6 fruit fly cellular contexts compared by ENCODE assay signal in the genomic region with DNA sequence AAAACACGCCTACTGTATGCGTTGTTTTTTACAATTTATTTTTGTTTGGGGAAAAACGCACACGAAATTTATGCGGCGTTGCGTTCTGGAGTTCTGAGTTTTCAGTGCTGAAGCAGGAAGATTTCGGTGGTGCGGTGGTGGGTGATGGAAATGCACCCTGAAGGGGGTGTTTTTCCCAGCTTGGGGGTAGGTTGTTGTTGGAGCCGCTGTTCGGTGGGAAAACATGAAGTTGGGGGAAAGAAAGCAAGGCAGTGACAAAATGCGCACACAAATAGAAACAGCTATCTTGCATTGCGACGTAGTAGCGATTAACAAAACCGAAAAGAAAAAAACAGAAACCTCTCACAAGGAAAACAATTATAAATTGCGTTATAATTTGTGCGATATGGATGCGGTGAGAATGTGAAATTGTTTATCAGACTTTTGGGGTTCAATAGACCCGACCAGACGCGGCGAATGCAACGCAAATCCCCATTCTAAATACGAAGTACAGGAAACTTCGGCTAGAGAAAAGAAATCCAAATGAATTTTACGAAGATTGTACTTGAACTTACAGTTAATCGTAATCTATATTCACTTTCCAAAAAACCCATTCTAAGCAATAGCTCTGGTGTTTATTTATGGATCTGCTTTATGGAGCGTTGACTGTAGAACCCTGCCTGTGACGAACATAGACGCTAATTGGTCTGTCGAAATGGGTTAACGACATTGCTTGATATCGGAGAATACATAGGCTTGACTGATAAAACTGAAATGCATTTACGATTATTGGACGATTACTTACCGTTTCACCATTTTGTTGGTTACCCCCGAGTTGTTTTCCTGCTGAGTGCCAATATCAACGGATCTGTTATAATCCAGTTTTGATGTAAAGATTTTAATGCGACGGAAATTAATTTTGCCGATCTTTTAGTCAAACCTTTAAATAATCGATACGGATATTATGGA.
A peak's percentile ranks its signal among the peaks of the same experiment; 100 is the strongest.
TF ChIP-seq lines count a peak whose summit lies in the region.

No protein-coding gene starts in this region.

- TF ChIP-seq CTCF in whole organism, embryonic (GFP tag; optimal IDR thresholded peaks at IDR 0.05; lab: Kevin White, UChicago), result no peak

TF ChIP-seq in whole organism, 6 proteins besides CTCF, POLR2A, EP300 and RAD21:
- TF ChIP-seq psq (optimal IDR thresholded peaks at IDR 0.05; lab: Kevin White, UChicago) (no peak), pan (optimal IDR thresholded peaks at IDR 0.05; lab: Kevin White, UChicago) (no peak), Dll (optimal IDR thresholded peaks at IDR 0.05; lab: Kevin White, UChicago) (no peak), usp (GFP tag; optimal IDR thresholded peaks at IDR 0.05; lab: Kevin White, UChicago) (no peak), EcR (GFP tag; optimal IDR thresholded peaks at IDR 0.05; lab: Kevin White, UChicago) (peak; percentile 1 to 53)

TF ChIP-seq in whole organism, adult, 20 proteins besides CTCF, POLR2A, EP300 and RAD21:
- TF ChIP-seq CG14711 (tag; optimal IDR thresholded peaks at IDR 0.05; lab: Kevin White, UChicago) (peak; percentile 45), CG7045 (GFP tag; optimal IDR thresholded peaks at IDR 0.05; lab: Kevin White, UChicago) (peak; percentile 22), Clk (GFP tag; optimal IDR thresholded peaks at IDR 0.05; lab: Kevin White, UChicago) (no peak), kay (GFP tag; lab: Kevin White, UChicago; ENCODE audit: borderline replicate concordance) (peak; percentile 10), Mnt (GFP tag; optimal IDR thresholded peaks at IDR 0.05; lab: Kevin White, UChicago) (peak; percentile 0), CG1620 (GFP tag; optimal IDR thresholded peaks at IDR 0.05; lab: Kevin White, UChicago) (no peak), bab1 (GFP tag; optimal IDR thresholded peaks at IDR 0.05; lab: Kevin White, UChicago) (peak; percentile 64), cic (GFP tag; optimal IDR thresholded peaks at IDR 0.05; lab: Kevin White, UChicago) (no peak), CG7101 (tag; optimal IDR thresholded peaks at IDR 0.05; lab: Kevin White, UChicago) (peak; percentile 57), pad (GFP tag; optimal IDR thresholded peaks at IDR 0.05; lab: Kevin White, UChicago) (peak; percentile 20), CG33017 (tag; optimal IDR thresholded peaks at IDR 0.05; lab: Kevin White, UChicago) (peak; percentile 47)

TF ChIP-seq in whole organism, embryonic, 481 proteins besides CTCF, POLR2A, EP300 and RAD21 (continues in another document):
- TF ChIP-seq dm (GFP tag; optimal IDR thresholded peaks at IDR 0.05; lab: Kevin White, UChicago) (no peak), D19B (GFP tag; optimal IDR thresholded peaks at IDR 0.05; lab: Kevin White, UChicago) (no peak), zf30C (GFP tag; optimal IDR thresholded peaks at IDR 0.05; lab: Kevin White, UChicago) (peak; percentile 43), z (GFP tag; IDR thresholded peaks at IDR 0.05; lab: Robert Waterston, UW) (no peak), cg (GFP tag; optimal IDR thresholded peaks at IDR 0.05; lab: Kevin White, UChicago) (no peak), CG10321 (GFP tag; IDR thresholded peaks at IDR 0.05; lab: Robert Waterston, UW) (no peak), CG16863 (GFP tag; optimal IDR thresholded peaks at IDR 0.05; lab: Kevin White, UChicago) (no peak), tin (GFP tag; optimal IDR thresholded peaks at IDR 0.05; lab: Kevin White, UChicago) (no peak), pho (GFP tag; optimal IDR thresholded peaks at IDR 0.05; lab: Kevin White, UChicago) (no peak), Hmx (GFP tag; optimal IDR thresholded peaks at IDR 0.05; lab: Kevin White, UChicago) (no peak), unpg (GFP tag; optimal IDR thresholded peaks at IDR 0.05; lab: Kevin White, UChicago) (peak; percentile 32), CG33557 (GFP tag; optimal IDR thresholded peaks at IDR 0.05; lab: Kevin White, UChicago) (no peak), CG34422 (GFP tag; IDR thresholded peaks at IDR 0.05; lab: Robert Waterston, UW) (0 out of 3 replicates have a peak, but pooled peaks have one; percentile 24), GATAe (GFP tag; conservative IDR thresholded peaks at IDR 0.05; lab: Robert Waterston, UW) (no peak), jing (GFP tag; optimal IDR thresholded peaks at IDR 0.05; lab: Kevin White, UChicago) (peak; percentile 17), vnd (GFP tag; IDR thresholded peaks at IDR 0.05; lab: Robert Waterston, UW; ENCODE audit: partially characterized antibody) (no peak)

TF ChIP-seq in whole organism, prepupa, 60 proteins besides CTCF, POLR2A, EP300 and RAD21 (continues in another document):
- TF ChIP-seq Blimp-1 (GFP tag; optimal IDR thresholded peaks at IDR 0.05; lab: Kevin White, UChicago), result peak; percentile 30
- peak; percentile 52 for TF ChIP-seq Hr4 (GFP tag; optimal IDR thresholded peaks at IDR 0.05; lab: Kevin White, UChicago)
- TF ChIP-seq esn (GFP tag; optimal IDR thresholded peaks at IDR 0.05; lab: Kevin White, UChicago), result peak; percentile 75
- TF ChIP-seq CG4318 (GFP tag; optimal IDR thresholded peaks at IDR 0.05; lab: Kevin White, UChicago), result no peak
- peak; percentile 27; the same call in 2 of the 3 replicates for TF ChIP-seq CG8119 (GFP tag; IDR thresholded peaks at IDR 0.05; lab: Robert Waterston, UW)
- peak; percentile 80 for TF ChIP-seq cyc (GFP tag; optimal IDR thresholded peaks at IDR 0.05; lab: Kevin White, UChicago)
- no peak for TF ChIP-seq achi (GFP tag; optimal IDR thresholded peaks at IDR 0.05; lab: Kevin White, UChicago)
- peak; percentile 22 for TF ChIP-seq CG7368 (GFP tag; optimal IDR thresholded peaks at IDR 0.05; lab: Kevin White, UChicago)
- TF ChIP-seq CG3032 (tag; optimal IDR thresholded peaks at IDR 0.05; lab: Kevin White, UChicago), result no peak
- no peak for TF ChIP-seq CG11902 (GFP tag; optimal IDR thresholded peaks at IDR 0.05; lab: Kevin White, UChicago)
- TF ChIP-seq Hr38 (GFP tag; optimal IDR thresholded peaks at IDR 0.05; lab: Kevin White, UChicago), result no peak
- peak; percentile 17 for TF ChIP-seq acj6 (GFP tag; optimal IDR thresholded peaks at IDR 0.05; lab: Kevin White, UChicago)
- peak; percentile 92 for TF ChIP-seq vri (GFP tag; optimal IDR thresholded peaks at IDR 0.05; lab: Kevin White, UChicago)
- TF ChIP-seq Sox102F (GFP tag; optimal IDR thresholded peaks at IDR 0.05; lab: Kevin White, UChicago), result peak; percentile 73
- TF ChIP-seq CG11294 (GFP tag; IDR thresholded peaks at IDR 0.05; lab: Robert Waterston, UW), result no peak
- TF ChIP-seq ss (GFP tag; optimal IDR thresholded peaks at IDR 0.05; lab: Kevin White, UChicago), result no peak
- TF ChIP-seq dac (GFP tag; optimal IDR thresholded peaks at IDR 0.05; lab: Kevin White, UChicago), result no peak

TF ChIP-seq in whole organism, pupa, 21 proteins besides CTCF, POLR2A, EP300 and RAD21 (continues in another document):
- TF ChIP-seq CG10348 (GFP tag; IDR thresholded peaks at IDR 0.05; lab: Robert Waterston, UW), result no peak
- TF ChIP-seq Pif1A (GFP tag; optimal IDR thresholded peaks at IDR 0.05; lab: Kevin White, UChicago), result no peak
- no peak for TF ChIP-seq gl (tag; optimal IDR thresholded peaks at IDR 0.05; lab: Kevin White, UChicago)
- no peak for TF ChIP-seq CG14655 (GFP tag; optimal IDR thresholded peaks at IDR 0.05; lab: Kevin White, UChicago)
- peak; percentile 2 for TF ChIP-seq CG15710 (tag; optimal IDR thresholded peaks at IDR 0.05; lab: Kevin White, UChicago)
- no peak for TF ChIP-seq CG9948 (tag; optimal IDR thresholded peaks at IDR 0.05; lab: Kevin White, UChicago)
- peak; percentile 40 for TF ChIP-seq Snoo (tag; optimal IDR thresholded peaks at IDR 0.05; lab: Kevin White, UChicago)
- peak; percentile 4 for TF ChIP-seq CG8159 (tag; optimal IDR thresholded peaks at IDR 0.05; lab: Kevin White, UChicago)
- TF ChIP-seq Ets98B (GFP tag; IDR thresholded peaks at IDR 0.05; lab: Robert Waterston, UW), result peak; percentile 42
- peak; percentile 58; the same call in 2 of the 3 replicates for TF ChIP-seq CG4496 (GFP tag; IDR thresholded peaks at IDR 0.05; lab: Robert Waterston, UW)
- no peak for TF ChIP-seq D1 (tag; optimal IDR thresholded peaks at IDR 0.05; lab: Kevin White, UChicago)
- TF ChIP-seq EcR (GFP tag; optimal IDR thresholded peaks at IDR 0.05; lab: Kevin White, UChicago), result peak; percentile 5
- TF ChIP-seq Pif1B (GFP tag; optimal IDR thresholded peaks at IDR 0.05; lab: Kevin White, UChicago), result no peak
- 0 out of 2 replicates have a peak, but pooled peaks have one; percentile 24 for TF ChIP-seq rn (GFP tag; IDR thresholded peaks at IDR 0.05; lab: Robert Waterston, UW)
- no peak for TF ChIP-seq CG34367 (tag; optimal IDR thresholded peaks at IDR 0.05; lab: Kevin White, UChicago)
- TF ChIP-seq CG8301 (tag; optimal IDR thresholded peaks at IDR 0.05; lab: Kevin White, UChicago), result no peak
- TF ChIP-seq fd96Ca (GFP tag; IDR thresholded peaks at IDR 0.05; lab: Robert Waterston, UW), result no peak
- peak; percentile 26; the same call in 1 of the 2 replicates for TF ChIP-seq CG32121 (GFP tag; IDR thresholded peaks at IDR 0.05; lab: Robert Waterston, UW)

TF ChIP-seq in whole organism, wandering third instar larva, 38 proteins besides CTCF, POLR2A, EP300 and RAD21 (continues in another document):
- TF ChIP-seq dmrt93B (GFP tag; optimal IDR thresholded peaks at IDR 0.05; lab: Kevin White, UChicago) (peak; percentile 33), GATAd (GFP tag; optimal IDR thresholded peaks at IDR 0.05; lab: Kevin White, UChicago) (peak; percentile 18), Hr83 (GFP tag; optimal IDR thresholded peaks at IDR 0.05; lab: Kevin White, UChicago; ENCODE audit: poor library complexity, severe bottlenecking) (no peak), brk (GFP tag; optimal IDR thresholded peaks at IDR 0.05; lab: Kevin White, UChicago) (peak; percentile 75), usp (GFP tag; optimal IDR thresholded peaks at IDR 0.05; lab: Kevin White, UChicago) (no peak), rgr (GFP tag; optimal IDR thresholded peaks at IDR 0.05; lab: Kevin White, UChicago) (peak; percentile 89), dsf (GFP tag; optimal IDR thresholded peaks at IDR 0.05; lab: Kevin White, UChicago; ENCODE audit: borderline replicate concordance) (no peak), lola (GFP tag; optimal IDR thresholded peaks at IDR 0.05; lab: Kevin White, UChicago) (no peak), Dfd (GFP tag; optimal IDR thresholded peaks at IDR 0.05; lab: Kevin White, UChicago) (no peak), Rel (GFP tag; optimal IDR thresholded peaks at IDR 0.05; lab: Kevin White, UChicago) (peak; percentile 78), Rel (tag; optimal IDR thresholded peaks at IDR 0.05; lab: Kevin White, UChicago) (peak; percentile 92), ey (GFP tag; optimal IDR thresholded peaks at IDR 0.05; lab: Kevin White, UChicago) (peak; percentile 88), CG9705 (GFP tag; optimal IDR thresholded peaks at IDR 0.05; lab: Kevin White, UChicago) (peak; percentile 60), sage (GFP tag; optimal IDR thresholded peaks at IDR 0.05; lab: Kevin White, UChicago) (peak; percentile 10), foxo (GFP tag; optimal IDR thresholded peaks at IDR 0.05; lab: Kevin White, UChicago) (peak; percentile 38 to 92), OdsH (GFP tag; optimal IDR thresholded peaks at IDR 0.05; lab: Kevin White, UChicago) (peak; percentile 84), fru (GFP tag; optimal IDR thresholded peaks at IDR 0.05; lab: Kevin White, UChicago) (peak; percentile 87), Sp1 (GFP tag; optimal IDR thresholded peaks at IDR 0.05; lab: Kevin White, UChicago) (peak; percentile 78), tai (GFP tag; optimal IDR thresholded peaks at IDR 0.05; lab: Kevin White, UChicago) (peak; percentile 86), Myc (optimal IDR thresholded peaks at IDR 0.05; lab: Kevin White, UChicago) (no peak)
